Fruit fly (Drosophila melanogaster): Measurements from ENCODE around the gene CG11454.
A peak's percentile ranks its signal among the peaks of the same experiment; 100 is the strongest.

CG11454 gene

DNA sequence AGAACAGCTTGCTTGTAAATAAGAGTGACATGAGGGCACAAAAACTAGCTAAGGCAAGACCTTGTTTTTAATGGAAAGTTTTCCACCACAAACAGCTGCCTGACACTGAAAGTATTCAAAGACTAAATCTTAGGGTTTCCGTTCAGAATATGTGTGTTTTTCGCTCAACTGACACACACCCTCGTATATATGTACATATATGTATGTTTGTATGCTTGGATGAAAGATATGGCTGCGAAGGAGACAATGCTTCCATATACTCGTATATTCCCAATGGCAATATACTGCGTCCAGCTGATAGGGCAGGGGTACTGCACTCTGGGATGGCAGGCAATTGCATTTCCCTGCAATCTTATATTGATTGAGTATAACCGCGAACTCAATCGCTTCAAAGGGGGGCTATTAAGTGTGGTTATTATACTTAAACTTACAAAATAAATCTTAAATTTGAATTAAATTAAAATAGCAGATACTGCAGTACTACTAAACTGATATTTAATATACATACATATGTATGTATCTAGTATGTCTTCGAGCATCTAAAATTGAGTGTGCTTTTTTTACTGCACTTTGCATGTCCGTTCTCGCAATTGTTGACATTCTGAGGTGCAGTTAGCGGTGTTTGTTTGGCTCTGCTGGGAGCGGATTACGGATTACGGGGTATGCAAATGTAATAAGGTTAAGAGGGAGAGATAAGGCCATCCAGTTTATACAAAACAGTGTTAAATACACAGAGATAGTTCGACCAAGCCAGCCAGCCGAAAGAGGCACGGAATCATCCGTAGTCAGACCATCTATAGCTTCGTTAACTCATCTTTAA is 8.3 kb upstream of the CG11454 start:
- TF ChIP-seq CG8478 (optimal IDR thresholded peaks at IDR 0.05) (no peak), EcR (GFP tag; optimal IDR thresholded peaks at IDR 0.05) (no peak), pan (optimal IDR thresholded peaks at IDR 0.05) (no peak), psq (optimal IDR thresholded peaks at IDR 0.05) (no peak), Dll (optimal IDR thresholded peaks at IDR 0.05) (no peak), usp (GFP tag; optimal IDR thresholded peaks at IDR 0.05) (no peak)

- TF ChIP-seq EcR (GFP tag; optimal IDR thresholded peaks at IDR 0.05) (no peak), psq (optimal IDR thresholded peaks at IDR 0.05) (no peak), pan (optimal IDR thresholded peaks at IDR 0.05) (no peak), CG8478 (optimal IDR thresholded peaks at IDR 0.05) (no peak)
These were observed 7.6 kb upstream of the CG11454 start for dm6 chr2L:135383-136130.

- no peak for TF ChIP-seq psq (optimal IDR thresholded peaks at IDR 0.05)
- no peak for TF ChIP-seq usp (GFP tag; optimal IDR thresholded peaks at IDR 0.05)
These were observed 7.0 kb upstream of the CG11454 start for dm6 chr2L:136131-136426.

dm6 chr2L:136747-137709 is 6.1 kb upstream of the CG11454 start:
- TF ChIP-seq EcR (GFP tag; optimal IDR thresholded peaks at IDR 0.05) (peak in 1 of 2 experiments; percentile 16), Dll (optimal IDR thresholded peaks at IDR 0.05) (no peak)

dm6 chr2L:138063-138462 is 5.1 kb upstream of the CG11454 start:
- TF ChIP-seq psq (optimal IDR thresholded peaks at IDR 0.05) (no peak), CG8478 (optimal IDR thresholded peaks at IDR 0.05) (no peak), Dll (optimal IDR thresholded peaks at IDR 0.05) (no peak), pan (optimal IDR thresholded peaks at IDR 0.05) (no peak), usp (GFP tag; optimal IDR thresholded peaks at IDR 0.05) (no peak), EcR (GFP tag; optimal IDR thresholded peaks at IDR 0.05) (no peak)

- TF ChIP-seq psq (optimal IDR thresholded peaks at IDR 0.05) = no peak
- TF ChIP-seq CG8478 (optimal IDR thresholded peaks at IDR 0.05) = no peak
- no peak for TF ChIP-seq Dll (optimal IDR thresholded peaks at IDR 0.05)
- TF ChIP-seq usp (GFP tag; optimal IDR thresholded peaks at IDR 0.05) = no peak
- no peak for TF ChIP-seq EcR (GFP tag; optimal IDR thresholded peaks at IDR 0.05)
- no peak for TF ChIP-seq pan (optimal IDR thresholded peaks at IDR 0.05)
These were observed 3.5 kb upstream of the CG11454 start for dm6 chr2L:139610-140009.

- TF ChIP-seq EcR (GFP tag; optimal IDR thresholded peaks at IDR 0.05) (no peak), psq (optimal IDR thresholded peaks at IDR 0.05) (no peak), usp (GFP tag; optimal IDR thresholded peaks at IDR 0.05) (no peak), Dll (optimal IDR thresholded peaks at IDR 0.05) (no peak), pan (optimal IDR thresholded peaks at IDR 0.05) (no peak), CG8478 (optimal IDR thresholded peaks at IDR 0.05) (no peak)
These were observed 2.3 kb upstream of the CG11454 start, which contains the start of the genes CG31975 and ovm for dm6 chr2L:140849-141248. CG31975 (minus strand) TSS chr2L:140992. ovm (minus strand) TSS chr2L:140992.

- no peak for TF ChIP-seq pan (optimal IDR thresholded peaks at IDR 0.05)
- no peak for TF ChIP-seq usp (GFP tag; optimal IDR thresholded peaks at IDR 0.05)
- TF ChIP-seq psq (optimal IDR thresholded peaks at IDR 0.05) = no peak
- TF ChIP-seq CG8478 (optimal IDR thresholded peaks at IDR 0.05) = no peak
These were observed 3.4 kb downstream of the CG11454 start for dm6 chr2L:146503-146902.

DNA sequence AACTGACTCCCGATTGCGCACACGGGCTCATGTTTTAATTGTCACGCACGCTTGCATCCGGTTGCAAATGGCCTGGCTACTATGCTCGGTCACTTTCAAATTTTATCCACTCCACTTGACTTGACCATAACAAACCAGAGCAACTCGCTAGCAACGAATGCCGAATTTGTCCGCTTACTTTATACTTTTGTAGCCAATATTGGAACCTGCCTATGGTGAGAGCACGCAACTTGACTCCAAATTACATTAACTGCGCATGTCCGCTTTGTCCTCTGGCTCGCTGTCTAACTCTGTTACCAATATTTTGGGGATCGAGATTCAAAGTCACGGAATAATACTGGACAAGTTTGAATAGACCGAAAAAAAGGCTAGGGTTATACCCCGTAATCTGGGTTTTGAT is 10.0 kb downstream of the CG11454 start, which contains the start of gene CG42399:
TSS of gene CG42399 (minus strand) at position 159 of the 400 bp plus-strand sequence.
- TF ChIP-seq CG8478 (optimal IDR thresholded peaks at IDR 0.05) (no peak), pan (optimal IDR thresholded peaks at IDR 0.05) (no peak), Dll (optimal IDR thresholded peaks at IDR 0.05) (no peak), psq (optimal IDR thresholded peaks at IDR 0.05) (no peak), usp (GFP tag; optimal IDR thresholded peaks at IDR 0.05) (no peak), EcR (GFP tag; optimal IDR thresholded peaks at IDR 0.05) (no peak)

- TF ChIP-seq Dll (optimal IDR thresholded peaks at IDR 0.05) = no peak
- no peak for TF ChIP-seq usp (GFP tag; optimal IDR thresholded peaks at IDR 0.05)
- TF ChIP-seq EcR (GFP tag; optimal IDR thresholded peaks at IDR 0.05) = no peak
- TF ChIP-seq CG8478 (optimal IDR thresholded peaks at IDR 0.05) = no peak
- no peak for TF ChIP-seq psq (optimal IDR thresholded peaks at IDR 0.05)
- no peak for TF ChIP-seq pan (optimal IDR thresholded peaks at IDR 0.05)
These were observed 12.1 kb downstream of the CG11454 start, which contains the start of gene Pus10 for dm6 chr2L:155215-155712. Pus10 (minus strand) TSS chr2L:155305.

- TF ChIP-seq EcR (GFP tag; optimal IDR thresholded peaks at IDR 0.05) (no peak), Dll (optimal IDR thresholded peaks at IDR 0.05) (no peak), CG8478 (optimal IDR thresholded peaks at IDR 0.05) (no peak)
These were observed 12.9 kb downstream of the CG11454 start, which contains the start of gene CG3436 for dm6 chr2L:155994-156393. CG3436 (plus strand) TSS chr2L:156029.
